Worm (Caenorhabditis elegans) whole organism, late embryonic: ENCODE results near the gene grl-28.

Experiments
- K02D7.2 ChIP-seq: sonication (generic microtip); optimal IDR thresholded peaks from 2 replicates; lab custom pipeline; 2017; ENCODE audit warnings: mild to moderate bottlenecking, missing genetic modification characterization, missing compliant biosample characterization
- K09A11.1 ChIP-seq: sonication (generic microtip); optimal IDR thresholded peaks from 2 replicates; lab custom pipeline; 2017; ENCODE audit warnings: antibody characterized with exemption, mild to moderate bottlenecking, missing genetic modification characterization, missing compliant biosample characterization; ENCODE audit not compliant: insufficient read depth
- ceh-45 ChIP-seq: fragments of 200-800 bp; sonication (Bioruptor generic); IDR thresholded peaks from 2 replicates; pipeline ENCODE4 v1.3.6; 2022; ENCODE audit warnings: missing genetic modification reagents, missing genetic modification characterization, missing compliant biosample characterization
- lim-6 ChIP-seq: sonication (generic microtip); optimal IDR thresholded peaks from 2 replicates; lab custom pipeline; 2016; ENCODE audit warnings: missing genetic modification characterization, missing compliant biosample characterization
- pat-9 ChIP-seq: fragments of 200-800 bp; sonication (Bioruptor generic); optimal IDR thresholded peaks from 2 replicates; lab custom pipeline; 2018; ENCODE audit warnings: mild to moderate bottlenecking, missing genetic modification characterization, moderate library complexity, missing compliant biosample characterization
- sox-4 ChIP-seq: sonication (generic microtip); optimal IDR thresholded peaks from 2 replicates; lab custom pipeline; 2017; ENCODE audit warnings: mild to moderate bottlenecking, missing genetic modification characterization, inconsistent platforms, missing compliant biosample characterization
- tbx-2 ChIP-seq: sonication (generic microtip); optimal IDR thresholded peaks from 2 replicates; lab custom pipeline; 2016; ENCODE audit warnings: missing genetic modification characterization, missing compliant biosample characterization
- tbx-7 ChIP-seq: sonication (generic microtip); optimal IDR thresholded peaks from 2 replicates; lab custom pipeline; 2016; ENCODE audit warnings: missing genotype, missing genetic modification characterization, missing compliant biosample characterization

- TF ChIP-seq ceh-45 (GFP tag; lab: Robert Waterston, UW) (no peak), tbx-7 (tag; lab: Kevin White, UChicago) (no peak), tbx-2 (no peak), K09A11.1 (no peak), lim-6 (no peak), sox-4 (tag; lab: Kevin White, UChicago) (no peak), pat-9 (no peak), K02D7.2 (no peak)
Observed at ce11 chrV:3541117-3541516, 10.5 kb downstream of the grl-28 start, which contains the start of gene srbc-67.
